Worm (Caenorhabditis elegans): Measurements from ENCODE around the gene mfn-1.

- TF ChIP-seq pqm-1 (tag; optimal IDR thresholded peaks at IDR 0.05) (no peak), nhr-11 (tag; optimal IDR thresholded peaks at IDR 0.05) (no peak), mml-1 (tag; optimal IDR thresholded peaks at IDR 0.05) (no peak), ztf-11 (tag; optimal IDR thresholded peaks at IDR 0.05) (no peak), aly-2 (tag; optimal IDR thresholded peaks at IDR 0.05) (no peak), egl-27 (tag; optimal IDR thresholded peaks at IDR 0.05) (no peak), unc-62 (GFP tag; optimal IDR thresholded peaks at IDR 0.05) (no peak), nhr-28 (tag; optimal IDR thresholded peaks at IDR 0.05) (no peak), eor-1 (tag; optimal IDR thresholded peaks at IDR 0.05) (no peak), elt-3 (tag; optimal IDR thresholded peaks at IDR 0.05) (no peak), nfya-1 (tag; optimal IDR thresholded peaks at IDR 0.05; ENCODE audit: insufficient read depth) (no peak), lin-15B (tag; optimal IDR thresholded peaks at IDR 0.05) (no peak), zag-1 (tag; optimal IDR thresholded peaks at IDR 0.05) (no peak), skn-1 (tag; optimal IDR thresholded peaks at IDR 0.05) (no peak)
Observed at ce11 chrII:11518184-11518583, 46.4 kb upstream of the mfn-1 start, which contains the start of gene B0334.10.

Measured in whole organism, L3 larva.